Fruit fly (Drosophila melanogaster) whole organism, embryonic: ENCODE measurements around the gene CG12608.
A peak's percentile ranks its signal among the peaks of the same experiment; 100 is the strongest.

ENCODE experiments used
- Blimp-1 ChIP-seq: fragments of 200-800 bp; sonication (Bioruptor generic); optimal IDR thresholded peaks from 3 replicates; lab custom pipeline; 2018; ENCODE audit warnings: missing biosample characterization, missing genetic modification characterization, mild to moderate bottlenecking, moderate library complexity, missing genetic modification reagents
- CG10209 ChIP-seq: fragments of 200-800 bp; sonication (Bioruptor generic); optimal IDR thresholded peaks from 3 replicates; lab custom pipeline; 2017; ENCODE audit warnings: missing biosample characterization, mild to moderate bottlenecking, missing genetic modification characterization, missing genetic modification reagents
- CG10431 ChIP-seq: fragments of 200-800 bp; sonication (Bioruptor generic); optimal IDR thresholded peaks from 3 replicates; lab custom pipeline; 2018; ENCODE audit warnings: missing biosample characterization, mild to moderate bottlenecking, missing genetic modification characterization
- CG11093 ChIP-seq: fragments of 200-800 bp; sonication (Bioruptor generic); IDR thresholded peaks from 3 replicates; pipeline ENCODE4 v1.3.6; 2022; ENCODE audit warnings: missing biosample characterization, missing genetic modification characterization
- CG11398 ChIP-seq: fragments of 200-800 bp; sonication (Bioruptor generic); optimal IDR thresholded peaks from 2 replicates; lab custom pipeline; 2016; ENCODE audit warnings: missing biosample characterization, missing genetic modification characterization
- CG11695 ChIP-seq: fragments of 200-800 bp; sonication (Bioruptor generic); IDR thresholded peaks from 3 replicates; pipeline ENCODE4 v1.3.6; 2022; ENCODE audit warnings: missing biosample characterization, missing genetic modification characterization
- CG12236 ChIP-seq: fragments of 200-800 bp; sonication (Bioruptor generic); optimal IDR thresholded peaks from 2 replicates; lab custom pipeline; 2016; ENCODE audit warnings: missing biosample characterization, missing genetic modification characterization
- CG1233 ChIP-seq: fragments of 200-800 bp; sonication (Bioruptor generic); optimal IDR thresholded peaks from 4 replicates; lab custom pipeline; 2018; ENCODE audit warnings: missing biosample characterization, mild to moderate bottlenecking, missing genetic modification characterization
- CG12659 ChIP-seq: fragments of 200-800 bp; sonication (Bioruptor generic); optimal IDR thresholded peaks from 3 replicates; lab custom pipeline; 2017; ENCODE audit warnings: mild to moderate bottlenecking, missing biosample characterization, missing genetic modification reagents, missing genetic modification characterization
- CG12744 ChIP-seq: fragments of 200-800 bp; sonication (Bioruptor generic); optimal IDR thresholded peaks from 2 replicates; lab custom pipeline; 2016; ENCODE audit warnings: missing biosample characterization, missing genetic modification characterization
- CG13775 ChIP-seq: fragments of 200-800 bp; sonication (Bioruptor generic); optimal IDR thresholded peaks from 3 replicates; lab custom pipeline; 2017; ENCODE audit warnings: missing biosample characterization, mild to moderate bottlenecking, missing genetic modification characterization
- CG14965 ChIP-seq: fragments of 200-800 bp; sonication (Bioruptor generic); optimal IDR thresholded peaks from 2 replicates; lab custom pipeline; 2016; ENCODE audit warnings: missing biosample characterization, missing genetic modification characterization, borderline replicate concordance
- CG1529 ChIP-seq: fragments of 200-800 bp; sonication (Bioruptor generic); optimal IDR thresholded peaks from 3 replicates; lab custom pipeline; 2018; ENCODE audit warnings: missing biosample characterization, missing genetic modification characterization
- CG15601 ChIP-seq: fragments of 200-800 bp; sonication (Bioruptor generic); optimal IDR thresholded peaks from 3 replicates; lab custom pipeline; 2019; ENCODE audit warnings: missing biosample characterization, mild to moderate bottlenecking, missing genetic modification characterization, moderate library complexity
- CG1602 ChIP-seq: fragments of 200-800 bp; sonication (Bioruptor generic); optimal IDR thresholded peaks from 3 replicates; lab custom pipeline; 2016; ENCODE audit warnings: missing biosample characterization, missing genetic modification characterization
- CG16779 ChIP-seq: fragments of 200-800 bp; sonication (Bioruptor generic); IDR thresholded peaks from 2 replicates; pipeline ENCODE4 v1.3.6; 2022; ENCODE audit warnings: missing biosample characterization, missing genetic modification characterization
- CG18619 ChIP-seq: fragments of 200-800 bp; sonication (Bioruptor generic); optimal IDR thresholded peaks from 3 replicates; lab custom pipeline; 2017; ENCODE audit warnings: missing biosample characterization, mild to moderate bottlenecking, missing genetic modification characterization
- CG2116 ChIP-seq: fragments of 200-800 bp; sonication (Bioruptor generic); optimal IDR thresholded peaks from 3 replicates; lab custom pipeline; 2018; ENCODE audit warnings: missing biosample characterization, mild to moderate bottlenecking, missing genetic modification characterization
- CG2678 ChIP-seq: fragments of 200-800 bp; sonication (Bioruptor generic); optimal IDR thresholded peaks from 3 replicates; lab custom pipeline; 2019; ENCODE audit warnings: missing biosample characterization, mild to moderate bottlenecking, missing genetic modification characterization, moderate library complexity
- CG31224 ChIP-seq: fragments of 200-800 bp; sonication (Bioruptor generic); IDR thresholded peaks from 2 replicates; pipeline ENCODE4 v1.3.6; 2022; ENCODE audit warnings: missing biosample characterization, missing genetic modification characterization
- CG32532 ChIP-seq: fragments of 200-800 bp; sonication (Bioruptor generic); IDR thresholded peaks from 2 replicates; pipeline ENCODE4 v1.3.6; 2022; ENCODE audit warnings: missing biosample characterization, missing genetic modification characterization
- CG6175 ChIP-seq: fragments of 200-800 bp; sonication (Bioruptor generic); IDR thresholded peaks from 3 replicates; pipeline ENCODE4 v1.3.6; 2022; ENCODE audit warnings: missing biosample characterization, missing genetic modification characterization
- CG7786 ChIP-seq: fragments of 200-800 bp; sonication (Bioruptor generic); optimal IDR thresholded peaks from 2 replicates; lab custom pipeline; 2016; ENCODE audit warnings: missing biosample characterization, missing genetic modification characterization
- CG8089 ChIP-seq: fragments of 200-800 bp; sonication (Bioruptor generic); optimal IDR thresholded peaks from 3 replicates; lab custom pipeline; 2016; ENCODE audit warnings: missing biosample characterization, missing genetic modification characterization
- CG8359 ChIP-seq: fragments of 200-800 bp; sonication (Bioruptor generic); optimal IDR thresholded peaks from 2 replicates; lab custom pipeline; 2017; ENCODE audit warnings: missing biosample characterization, mild to moderate bottlenecking, missing genetic modification characterization, borderline replicate concordance
- CG9797 ChIP-seq: fragments of 200-800 bp; sonication (Bioruptor generic); optimal IDR thresholded peaks from 3 replicates; lab custom pipeline; 2018; ENCODE audit warnings: missing biosample characterization, mild to moderate bottlenecking, missing genetic modification characterization
- Camta ChIP-seq: fragments of 200-800 bp; sonication (Bioruptor generic); optimal IDR thresholded peaks from 2 replicates; lab custom pipeline; 2016; ENCODE audit warnings: missing biosample characterization, missing genetic modification characterization
- CrebB ChIP-seq: fragments of 200-800 bp; sonication (Bioruptor generic); optimal IDR thresholded peaks from 3 replicates; lab custom pipeline; 2018; ENCODE audit warnings: missing biosample characterization, mild to moderate bottlenecking, missing genetic modification characterization
- D ChIP-seq, 2 experiments: fragments of 200-800 bp in 1 of 2; fragments of >200 bp in 1 of 2; sonication (Bioruptor generic) in 1 of 2; optimal IDR thresholded peaks; 2 replicates in 1 of 2; 3 replicates in 1 of 2; lab custom pipeline; 2017; ENCODE audit warnings: mild to moderate bottlenecking in 1 of 2, missing biosample characterization in 1 of 2, missing genetic modification characterization in 1 of 2, missing genetic modification reagents in 1 of 2
- D19A ChIP-seq: fragments of 200-800 bp; optimal IDR thresholded peaks from 3 replicates; lab custom pipeline; 2019; ENCODE audit warnings: missing biosample characterization, mild to moderate bottlenecking, missing genetic modification characterization, moderate library complexity
- MBD-R2 ChIP-seq: fragments of 200-800 bp; sonication (Bioruptor generic); IDR thresholded peaks from 2 replicates; pipeline ENCODE4 v1.3.6; 2022; ENCODE audit warnings: missing biosample characterization, missing genetic modification characterization
- Ssrp ChIP-seq: fragments of 200-800 bp; sonication (Bioruptor generic); optimal IDR thresholded peaks from 2 replicates; lab custom pipeline; 2018; ENCODE audit warnings: missing biosample characterization, mild to moderate bottlenecking, missing genetic modification characterization, moderate library complexity
- az2 ChIP-seq: fragments of 200-800 bp; sonication (Bioruptor generic); optimal IDR thresholded peaks from 3 replicates; lab custom pipeline; 2016; ENCODE audit warnings: missing biosample characterization, missing genetic modification characterization
- chinmo ChIP-seq: fragments of 200-800 bp; sonication (Bioruptor generic); IDR thresholded peaks from 4 replicates; pipeline ENCODE4 v1.3.6; 2022; ENCODE audit warnings: missing biosample characterization, missing genetic modification characterization; ENCODE audit not compliant: partially characterized antibody
- chm ChIP-seq: fragments of 200-800 bp; sonication (Bioruptor generic); IDR thresholded peaks from 2 replicates; pipeline ENCODE4 v1.3.6; 2022; ENCODE audit warnings: missing biosample characterization, missing genetic modification characterization
- ci ChIP-seq: fragments of 200-800 bp; sonication (Bioruptor generic); IDR thresholded peaks from 3 replicates; pipeline ENCODE4 v1.3.6; 2022; ENCODE audit warnings: missing biosample characterization, missing genetic modification characterization
- dati ChIP-seq: fragments of 200-800 bp; sonication (Bioruptor generic); IDR thresholded peaks from 2 replicates; pipeline ENCODE4 v1.3.6; 2022; ENCODE audit warnings: missing biosample characterization, missing genetic modification characterization
- dm ChIP-seq: fragments of 200-800 bp; sonication (Bioruptor generic); optimal IDR thresholded peaks from 3 replicates; lab custom pipeline; 2016; ENCODE audit warnings: missing biosample characterization, missing genetic modification characterization
- ems ChIP-seq: fragments of 200-800 bp; sonication (Bioruptor generic); optimal IDR thresholded peaks from 3 replicates; lab custom pipeline; 2016; ENCODE audit warnings: missing biosample characterization, missing genetic modification characterization
- gt ChIP-seq: fragments of 200-800 bp; sonication (Bioruptor generic); IDR thresholded peaks from 2 replicates; pipeline ENCODE4 v1.3.6; 2022; ENCODE audit warnings: missing biosample characterization, missing genetic modification characterization
- jigr1 ChIP-seq: fragments of 200-800 bp; sonication (Bioruptor generic); IDR thresholded peaks from 3 replicates; pipeline ENCODE4 v1.3.6; 2022; ENCODE audit warnings: missing biosample characterization, missing genetic modification characterization
- p53 ChIP-seq: fragments of 200-800 bp; sonication (Bioruptor generic); optimal IDR thresholded peaks from 2 replicates; lab custom pipeline; 2016; ENCODE audit warnings: missing biosample characterization, missing genetic modification characterization
- phol ChIP-seq: fragments of 200-800 bp; sonication (Bioruptor generic); optimal IDR thresholded peaks from 3 replicates; lab custom pipeline; 2018; ENCODE audit warnings: missing biosample characterization, mild to moderate bottlenecking, missing genetic modification characterization, moderate library complexity
- pnt ChIP-seq: fragments of 200-800 bp; sonication (Bioruptor generic); optimal IDR thresholded peaks from 3 replicates; lab custom pipeline; 2016; ENCODE audit warnings: missing biosample characterization, missing genetic modification characterization
- prd ChIP-seq, 3 experiments: fragments of >200 bp in 2 of 3; fragments of 200-800 bp in 1 of 3; sonication (Bioruptor generic) in 1 of 3; optimal IDR thresholded peaks in 2 of 3; IDR thresholded peaks in 1 of 3; 2 replicates in 2 of 3; 3 replicates in 1 of 3; pipeline versions ENCODE4 v1.3.6 to Lab custom; 2017 to 2022; ENCODE audit warnings: missing biosample characterization in 1 of 3, missing genetic modification characterization in 1 of 3
- repo ChIP-seq: fragments of 200-800 bp; sonication (Bioruptor generic); optimal IDR thresholded peaks from 2 replicates; lab custom pipeline; 2016; ENCODE audit warnings: missing biosample characterization, missing genetic modification characterization
- sima ChIP-seq: fragments of 200-800 bp; sonication (Bioruptor generic); optimal IDR thresholded peaks from 2 replicates; lab custom pipeline; 2016; ENCODE audit warnings: missing biosample characterization, missing genetic modification characterization
- sob ChIP-seq: fragments of 200-800 bp; sonication (Bioruptor generic); IDR thresholded peaks from 2 replicates; pipeline ENCODE4 v1.3.6; 2022; ENCODE audit warnings: missing biosample characterization, missing genetic modification characterization
- usp ChIP-seq: fragments of >200 bp; optimal IDR thresholded peaks from 2 replicates; lab custom pipeline; 2017; ENCODE audit warnings: missing biosample characterization, missing genetic modification characterization

CG12608 gene

DNA sequence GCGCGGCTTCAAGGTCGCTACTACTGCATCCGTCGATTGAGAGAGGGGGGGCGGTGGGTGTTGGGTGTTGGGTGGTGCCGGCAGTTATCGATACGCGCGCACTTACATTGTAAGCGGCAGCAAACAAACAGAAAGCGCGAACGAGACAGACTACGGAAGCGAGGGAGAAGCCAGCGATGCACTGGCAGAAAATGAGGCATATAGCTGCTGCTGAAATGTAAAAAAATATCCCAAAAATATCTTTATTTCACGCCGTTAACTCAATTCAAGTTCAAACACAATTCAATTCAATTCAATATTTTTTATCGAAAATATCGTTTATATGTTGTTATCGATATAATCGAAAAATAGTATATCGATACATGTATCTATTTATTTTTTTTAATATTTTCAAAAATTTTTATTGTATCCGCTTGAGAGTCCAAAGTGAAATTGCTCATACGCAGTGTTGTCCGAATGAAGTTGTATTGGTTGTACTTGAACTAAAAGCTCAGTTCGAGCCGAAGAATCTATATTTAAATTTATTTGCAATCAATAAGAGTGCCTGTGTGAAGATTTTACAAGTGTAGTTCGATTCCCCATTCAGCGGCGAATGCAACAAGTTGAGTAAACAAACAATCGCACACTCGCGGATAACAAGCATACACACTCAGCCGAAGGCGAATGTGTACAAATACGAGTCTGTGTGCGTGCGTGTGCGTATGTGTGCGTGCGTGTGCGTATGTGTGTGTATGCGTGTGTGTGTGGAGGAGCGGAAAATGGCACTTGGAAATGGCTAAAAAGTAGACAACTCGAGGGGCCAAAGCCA, 32.1 kb downstream of the CG12608 start (continued):
- TF ChIP-seq CG10431 (no peak), chm (GFP tag; lab: Robert Waterston, UW) (no peak), CG32532 (GFP tag; lab: Robert Waterston, UW) (no peak), CG14965 (GFP tag; lab: Kevin White, UChicago) (no peak), p53 (GFP tag; lab: Kevin White, UChicago) (no peak), CG11695 (GFP tag; lab: Robert Waterston, UW) (0 out of 3 replicates have a peak, but pooled peaks have one; percentile 26), MBD-R2 (GFP tag; lab: Robert Waterston, UW) (no peak), CG16779 (GFP tag; lab: Robert Waterston, UW) (no peak), CG6175 (GFP tag; lab: Robert Waterston, UW) (no peak), CG13775 (GFP tag; lab: Kevin White, UChicago) (no peak), CG12744 (no peak), CG10209 (peak; percentile 12), CG11398 (GFP tag; lab: Kevin White, UChicago) (no peak), CG8089 (GFP tag; lab: Kevin White, UChicago) (no peak), jigr1 (GFP tag; lab: Robert Waterston, UW) (no peak), Camta (GFP tag; lab: Kevin White, UChicago) (no peak), D (optimal IDR thresholded peaks at IDR 0.05; lab: Kevin White, UChicago) (no peak), D (GFP tag; optimal IDR thresholded peaks at IDR 0.05; lab: Kevin White, UChicago) (peak; percentile 18), Blimp-1 (GFP tag; lab: Kevin White, UChicago) (peak; percentile 3), D19A (tag; lab: Kevin White, UChicago) (peak; percentile 13), CG2678 (tag; lab: Kevin White, UChicago) (peak; percentile 55), Ssrp (tag; lab: Kevin White, UChicago) (peak; percentile 38), sima (no peak), CG8359 (GFP tag; lab: Kevin White, UChicago) (no peak), CG1602 (GFP tag; lab: Kevin White, UChicago) (no peak), CG9797 (GFP tag; lab: Kevin White, UChicago) (no peak), pnt (GFP tag; lab: Kevin White, UChicago) (no peak), dm (no peak), CG1529 (GFP tag; lab: Kevin White, UChicago) (no peak), ems (GFP tag; lab: Kevin White, UChicago) (no peak), repo (GFP tag; lab: Kevin White, UChicago) (no peak), sob (GFP tag; lab: Robert Waterston, UW) (no peak), prd (optimal IDR thresholded peaks at IDR 0.05; lab: Kevin White, UChicago) (no peak), prd (GFP tag; IDR thresholded peaks at IDR 0.05; lab: Robert Waterston, UW) (peak; percentile 20; the same call in 1 of the 3 replicates), phol (peak; percentile 54), usp (GFP tag; lab: Kevin White, UChicago) (no peak), CG31224 (GFP tag; lab: Robert Waterston, UW) (no peak), CrebB (no peak), CG1233 (GFP tag; lab: Kevin White, UChicago) (no peak), CG11093 (GFP tag; lab: Robert Waterston, UW) (no peak), CG2116 (GFP tag; lab: Kevin White, UChicago) (no peak), CG7786 (GFP tag; lab: Kevin White, UChicago) (no peak), CG12236 (GFP tag; lab: Kevin White, UChicago) (no peak), gt (GFP tag; lab: Robert Waterston, UW) (no peak), dati (GFP tag; lab: Robert Waterston, UW) (no peak), ci (GFP tag; lab: Robert Waterston, UW) (0 out of 3 replicates have a peak, but pooled peaks have one; percentile 24), az2 (GFP tag; lab: Kevin White, UChicago) (peak; percentile 12), CG18619 (peak; percentile 5), CG12659 (GFP tag; lab: Kevin White, UChicago) (no peak), chinmo (GFP tag; lab: Robert Waterston, UW) (no peak), CG15601 (tag; lab: Kevin White, UChicago) (no peak)
